Worm (Caenorhabditis elegans): Measurements from ENCODE around the gene Y54H5A.2.

- TF ChIP-seq pax-1 (tag; optimal IDR thresholded peaks at IDR 0.05) (no peak), unc-86 (tag; optimal IDR thresholded peaks at IDR 0.05) (no peak), elt-2 (tag; optimal IDR thresholded peaks at IDR 0.05) (peak; percentile 7), ceh-6 (GFP tag; optimal IDR thresholded peaks at IDR 0.05) (no peak), T23F11.4 (GFP tag; optimal IDR thresholded peaks at IDR 0.05) (no peak), ama-1 (optimal IDR thresholded peaks at IDR 0.05) (no peak), sox-2 (GFP tag; IDR thresholded peaks at IDR 0.05) (no peak), nhr-11 (tag; optimal IDR thresholded peaks at IDR 0.05) (no peak), lin-11 (tag; optimal IDR thresholded peaks at IDR 0.05) (no peak)
Measured at ce11 chrIII:5162820-5163631, 13.6 kb upstream of the Y54H5A.2 start, which contains the start of gene gars-1.

Data from whole organism, late embryonic.